Fruit fly (Drosophila melanogaster) whole organism, embryonic: ENCODE measurements around the gene yellow-e2.

Source experiments
- CG12155 ChIP-seq: fragments of 200-800 bp; sonication (Bioruptor generic); optimal IDR thresholded peaks from 3 replicates; lab custom pipeline; 2016; ENCODE audit warnings: missing biosample characterization, missing genetic modification characterization
- CG13775 ChIP-seq: fragments of 200-800 bp; sonication (Bioruptor generic); optimal IDR thresholded peaks from 3 replicates; lab custom pipeline; 2017; ENCODE audit warnings: missing biosample characterization, mild to moderate bottlenecking, missing genetic modification characterization
- CG1602 ChIP-seq: fragments of 200-800 bp; sonication (Bioruptor generic); optimal IDR thresholded peaks from 3 replicates; lab custom pipeline; 2016; ENCODE audit warnings: missing biosample characterization, missing genetic modification characterization
- CG3163 ChIP-seq: fragments of 200-800 bp; sonication (Bioruptor generic); optimal IDR thresholded peaks from 3 replicates; lab custom pipeline; 2016; ENCODE audit warnings: missing biosample characterization, missing genetic modification characterization
- CG4730 ChIP-seq: fragments of 200-800 bp; sonication (Bioruptor generic); IDR thresholded peaks from 2 replicates; pipeline ENCODE4 v1.3.6; 2022; ENCODE audit warnings: missing biosample characterization, missing genetic modification characterization
- CG8359 ChIP-seq: fragments of 200-800 bp; sonication (Bioruptor generic); optimal IDR thresholded peaks from 2 replicates; lab custom pipeline; 2017; ENCODE audit warnings: missing biosample characterization, mild to moderate bottlenecking, missing genetic modification characterization, borderline replicate concordance
- CG8924 ChIP-seq: fragments of 200-800 bp; optimal IDR thresholded peaks from 3 replicates; lab custom pipeline; 2019; ENCODE audit warnings: missing biosample characterization, mild to moderate bottlenecking, missing genetic modification characterization, moderate library complexity
- Dek ChIP-seq: fragments of 200-800 bp; sonication (Bioruptor generic); optimal IDR thresholded peaks from 3 replicates; lab custom pipeline; 2019; ENCODE audit warnings: missing biosample characterization, mild to moderate bottlenecking, missing genetic modification characterization, moderate library complexity
- YL-1 ChIP-seq: fragments of 200-800 bp; sonication (Bioruptor generic); optimal IDR thresholded peaks from 3 replicates; lab custom pipeline; 2017; ENCODE audit warnings: missing biosample characterization, mild to moderate bottlenecking, missing genetic modification characterization
- bcd ChIP-seq: fragments of 200-800 bp; sonication (Bioruptor generic); optimal IDR thresholded peaks from 2 replicates; lab custom pipeline; 2017; ENCODE audit warnings: missing biosample characterization, mild to moderate bottlenecking, missing genetic modification characterization
- lab ChIP-seq: fragments of 200-800 bp; sonication (Bioruptor generic); optimal IDR thresholded peaks from 3 replicates; lab custom pipeline; 2017; ENCODE audit warnings: missing biosample characterization, missing genetic modification characterization, mild to moderate bottlenecking, moderate library complexity, missing genetic modification reagents
- p53 ChIP-seq: fragments of 200-800 bp; sonication (Bioruptor generic); optimal IDR thresholded peaks from 2 replicates; lab custom pipeline; 2016; ENCODE audit warnings: missing biosample characterization, missing genetic modification characterization
- sc ChIP-seq, 3 experiments: fragments of >200 bp in 2 of 3; fragments of 200-800 bp in 1 of 3; sonication (Bioruptor generic) in 1 of 3; optimal IDR thresholded peaks; 2 replicates in 2 of 3; 3 replicates in 1 of 3; lab custom pipeline; 2017; ENCODE audit warnings: mild to moderate bottlenecking in 1 of 3, missing biosample characterization in 1 of 3, missing genetic modification characterization in 1 of 3, missing genetic modification reagents in 1 of 3

DNA sequence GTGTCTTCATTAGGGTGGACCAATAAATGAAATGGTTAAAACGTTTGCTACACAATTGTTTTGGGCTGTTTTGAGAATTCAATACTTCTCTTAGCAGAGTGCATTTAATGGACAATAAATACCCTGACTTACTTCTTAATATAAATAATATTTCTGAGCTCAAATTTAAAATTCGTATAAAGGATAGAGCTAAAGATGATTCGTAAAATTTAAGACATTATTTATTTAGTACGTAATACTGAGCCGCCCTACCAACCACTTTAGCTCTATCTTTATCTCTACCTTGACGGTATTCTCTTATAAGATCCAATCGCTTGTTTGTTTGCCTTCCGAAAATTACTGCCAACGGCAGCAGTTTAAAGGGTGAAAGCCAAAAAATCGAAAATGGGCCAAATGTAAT lies 26.8 kb upstream of the yellow-e2 start:
- peak; percentile 56 for TF ChIP-seq bcd (GFP tag; lab: Kevin White, UChicago)
- TF ChIP-seq sc (optimal IDR thresholded peaks at IDR 0.05; lab: Kevin White, UChicago) = no peak
- TF ChIP-seq sc (GFP tag; optimal IDR thresholded peaks at IDR 0.05; lab: Kevin White, UChicago) = peak; percentile 64
- peak; percentile 11 for TF ChIP-seq CG3163
- peak; percentile 64 for TF ChIP-seq CG8359 (GFP tag; lab: Kevin White, UChicago)
- peak; percentile 82 for TF ChIP-seq lab
- peak; percentile 89 for TF ChIP-seq CG8924 (tag; lab: Kevin White, UChicago)
- TF ChIP-seq CG12155 (GFP tag; lab: Kevin White, UChicago) = peak; percentile 65
- TF ChIP-seq Dek = peak; percentile 75
- TF ChIP-seq YL-1 (GFP tag; lab: Kevin White, UChicago) = peak; percentile 46
- no peak for TF ChIP-seq p53 (GFP tag; lab: Kevin White, UChicago)
- TF ChIP-seq CG13775 (GFP tag; lab: Kevin White, UChicago) = peak; percentile 83
- TF ChIP-seq CG1602 (GFP tag; lab: Kevin White, UChicago) = peak; percentile 71
- TF ChIP-seq CG4730 (GFP tag; lab: Robert Waterston, UW) = peak; percentile 55
